Worm (Caenorhabditis elegans) whole organism, L4/young adult: ENCODE data around the gene aak-2.

ENCODE experiments used
- W03F9.2 ChIP-seq: fragments of 150-350 bp; optimal IDR thresholded peaks from 2 replicates; lab custom pipeline; 2014; ENCODE audit warnings: missing biosample characterization, missing genetic modification characterization
- dao-5 ChIP-seq: sonication (generic microtip); optimal IDR thresholded peaks from 2 replicates; lab custom pipeline; 2016; ENCODE audit warnings: missing genotype, missing genetic modification characterization, moderate library complexity, missing compliant biosample characterization
- him-1 ChIP-seq: sonication (generic microtip); optimal IDR thresholded peaks from 2 replicates; lab custom pipeline; 2016; ENCODE audit warnings: missing genotype, missing genetic modification reagents, missing genetic modification characterization, missing compliant biosample characterization

- TF ChIP-seq him-1 (tag; lab: Kevin White, UChicago) (no peak), dao-5 (tag; lab: Kevin White, UChicago) (no peak), W03F9.2 (tag; lab: Kevin White, UChicago) (no peak)
Measured at ce11 chrX:16844924-16845323, 49.0 kb downstream of the aak-2 start, which contains the start of gene F41G4.8.
